Fruit fly (Drosophila melanogaster): Measurements from ENCODE around the gene CG34428.

CG34428 gene

dm6 chr3L:13015195-13015822 lies 46.2 kb upstream of the CG34428 start, which contains the start of gene MICAL-like (continued):
- TF ChIP-seq Lhr (GFP tag; optimal IDR thresholded peaks at IDR 0.05) (no peak), ash1 (GFP tag; optimal IDR thresholded peaks at IDR 0.05) (no peak), CG8944 (GFP tag; optimal IDR thresholded peaks at IDR 0.05) (peak; percentile 2), pum (GFP tag; optimal IDR thresholded peaks at IDR 0.05) (no peak), pros (GFP tag; optimal IDR thresholded peaks at IDR 0.05) (no peak), vfl (GFP tag; optimal IDR thresholded peaks at IDR 0.05) (no peak), CG4617 (GFP tag; optimal IDR thresholded peaks at IDR 0.05; ENCODE audit: borderline replicate concordance) (peak; percentile 6), Trl (optimal IDR thresholded peaks at IDR 0.05) (no peak), Trl (GFP tag; optimal IDR thresholded peaks at IDR 0.05) (no peak), ac (GFP tag; optimal IDR thresholded peaks at IDR 0.05) (no peak), CG31365 (tag; optimal IDR thresholded peaks at IDR 0.05) (no peak), Bdp1 (GFP tag; optimal IDR thresholded peaks at IDR 0.05) (no peak), E2f2 (GFP tag; IDR thresholded peaks at IDR 0.05) (no peak), scrt (GFP tag; optimal IDR thresholded peaks at IDR 0.05) (no peak), Dbx (GFP tag; IDR thresholded peaks at IDR 0.05) (no peak), en (GFP tag; optimal IDR thresholded peaks at IDR 0.05) (no peak), Sin3A (optimal IDR thresholded peaks at IDR 0.05) (no peak), CG3163 (GFP tag; optimal IDR thresholded peaks at IDR 0.05) (no peak), CG32767 (GFP tag; IDR thresholded peaks at IDR 0.05) (no peak), Dip2 (GFP tag; IDR thresholded peaks at IDR 0.05) (no peak), ttk (GFP tag; IDR thresholded peaks at IDR 0.05) (no peak), crol (GFP tag; IDR thresholded peaks at IDR 0.05) (no peak), sisA (GFP tag; IDR thresholded peaks at IDR 0.05) (peak; percentile 57; the same call in 1 of the 2 replicates), tio (GFP tag; optimal IDR thresholded peaks at IDR 0.05) (no peak), Scr (GFP tag; IDR thresholded peaks at IDR 0.05; ENCODE audit: partially characterized antibody) (peak; percentile 90), CG15011 (GFP tag; optimal IDR thresholded peaks at IDR 0.05) (no peak), CG6813 (GFP tag; optimal IDR thresholded peaks at IDR 0.05) (no peak), klu (GFP tag; IDR thresholded peaks at IDR 0.05) (no peak), unc-4 (GFP tag; IDR thresholded peaks at IDR 0.05; ENCODE audit: partially characterized antibody) (peak; percentile 84), CG6272 (GFP tag; IDR thresholded peaks at IDR 0.05) (peak; percentile 12; the same call in 1 of the 2 replicates), HLH3B (GFP tag; IDR thresholded peaks at IDR 0.05) (no peak), kni (GFP tag; optimal IDR thresholded peaks at IDR 0.05) (no peak), her (GFP tag; optimal IDR thresholded peaks at IDR 0.05) (no peak), CG13296 (GFP tag; optimal IDR thresholded peaks at IDR 0.05) (no peak), CG8388 (GFP tag; optimal IDR thresholded peaks at IDR 0.05) (no peak), CG33213 (GFP tag; optimal IDR thresholded peaks at IDR 0.05) (peak; percentile 45), Dek (tag; optimal IDR thresholded peaks at IDR 0.05) (no peak), CG31388 (GFP tag; optimal IDR thresholded peaks at IDR 0.05) (no peak), CG4328 (GFP tag; optimal IDR thresholded peaks at IDR 0.05) (no peak), CG3281 (GFP tag; optimal IDR thresholded peaks at IDR 0.05) (no peak), psq (GFP tag; optimal IDR thresholded peaks at IDR 0.05) (no peak), CG2129 (GFP tag; IDR thresholded peaks at IDR 0.05; ENCODE audit: partially characterized antibody) (peak; percentile 67), CG12071 (GFP tag; optimal IDR thresholded peaks at IDR 0.05) (no peak), CG17385 (GFP tag; optimal IDR thresholded peaks at IDR 0.05) (no peak), CG13424 (tag; optimal IDR thresholded peaks at IDR 0.05) (no peak), usp (GFP tag; optimal IDR thresholded peaks at IDR 0.05) (no peak), Aef1 (GFP tag; IDR thresholded peaks at IDR 0.05) (peak; percentile 36; the same call in 2 of the 3 replicates), CoRest (tag; optimal IDR thresholded peaks at IDR 0.05) (no peak), row (GFP tag; IDR thresholded peaks at IDR 0.05) (peak; percentile 85), Hmx (GFP tag; optimal IDR thresholded peaks at IDR 0.05) (no peak), CkIIα-i1 (GFP tag; IDR thresholded peaks at IDR 0.05) (no peak), dimm (GFP tag; IDR thresholded peaks at IDR 0.05) (no peak)

Measured in whole organism, embryonic.